Fruit fly (Drosophila melanogaster) whole organism, embryonic: ENCODE data around the gene Cpr78Cb.

Experiments used
- Bgb ChIP-seq: fragments of 200-800 bp; sonication (Bioruptor generic); IDR thresholded peaks from 2 replicates; pipeline ENCODE4 v1.3.6; 2022; ENCODE audit warnings: missing biosample characterization, missing genetic modification characterization; ENCODE audit not compliant: partially characterized antibody
- CG12769 ChIP-seq: fragments of 200-800 bp; sonication (Bioruptor generic); optimal IDR thresholded peaks from 2 replicates; lab custom pipeline; 2019; ENCODE audit warnings: missing biosample characterization, mild to moderate bottlenecking, missing genetic modification characterization, moderate library complexity
- CG13894 ChIP-seq: fragments of 200-800 bp; sonication (Bioruptor generic); optimal IDR thresholded peaks from 3 replicates; lab custom pipeline; 2018; ENCODE audit warnings: missing biosample characterization, mild to moderate bottlenecking, missing genetic modification characterization, moderate library complexity
- CG14014 ChIP-seq: fragments of 200-800 bp; sonication (Bioruptor generic); IDR thresholded peaks from 2 replicates; pipeline ENCODE4 v1.3.6; 2022; ENCODE audit warnings: missing biosample characterization, missing genetic modification characterization
- CG17186 ChIP-seq: fragments of 200-800 bp; sonication (Bioruptor generic); optimal IDR thresholded peaks from 3 replicates; lab custom pipeline; 2017; ENCODE audit warnings: missing biosample characterization, missing genetic modification reagents, missing genetic modification characterization
- CG1832 ChIP-seq: fragments of 200-800 bp; sonication (Bioruptor generic); optimal IDR thresholded peaks from 2 replicates; lab custom pipeline; 2017; ENCODE audit warnings: missing biosample characterization, mild to moderate bottlenecking, missing genetic modification characterization, inconsistent platforms
- CG2116 ChIP-seq: fragments of 200-800 bp; sonication (Bioruptor generic); optimal IDR thresholded peaks from 3 replicates; lab custom pipeline; 2018; ENCODE audit warnings: missing biosample characterization, mild to moderate bottlenecking, missing genetic modification characterization
- CG42726 ChIP-seq: fragments of 200-800 bp; sonication (Bioruptor generic); IDR thresholded peaks from 2 replicates; pipeline ENCODE4 v1.3.6; 2022; ENCODE audit warnings: missing biosample characterization, missing genetic modification characterization; ENCODE audit not compliant: partially characterized antibody
- CG4424 ChIP-seq: fragments of 200-800 bp; sonication (Bioruptor generic); optimal IDR thresholded peaks from 3 replicates; lab custom pipeline; 2016; ENCODE audit warnings: missing biosample characterization, missing genetic modification characterization
- CG4707 ChIP-seq: fragments of 200-800 bp; sonication (Bioruptor generic); optimal IDR thresholded peaks from 2 replicates; lab custom pipeline; 2018; ENCODE audit warnings: missing biosample characterization, mild to moderate bottlenecking, missing genetic modification characterization, moderate library complexity
- CG5245 ChIP-seq: fragments of 200-800 bp; sonication (Bioruptor generic); optimal IDR thresholded peaks from 3 replicates; lab custom pipeline; 2016; ENCODE audit warnings: missing biosample characterization, missing genetic modification characterization
- CG6689 ChIP-seq: fragments of 200-800 bp; sonication (Bioruptor generic); IDR thresholded peaks from 2 replicates; pipeline ENCODE4 v1.3.6; 2022; ENCODE audit warnings: missing biosample characterization, missing genetic modification characterization
- CG7786 ChIP-seq: fragments of 200-800 bp; sonication (Bioruptor generic); optimal IDR thresholded peaks from 2 replicates; lab custom pipeline; 2016; ENCODE audit warnings: missing biosample characterization, missing genetic modification characterization
- CG7987 ChIP-seq: fragments of 200-800 bp; sonication (Bioruptor generic); optimal IDR thresholded peaks from 2 replicates; lab custom pipeline; 2018; ENCODE audit warnings: missing biosample characterization, mild to moderate bottlenecking, missing genetic modification characterization, moderate library complexity
- CG8290 ChIP-seq, 3 experiments: fragments of 200-800 bp; sonication (Bioruptor generic); optimal IDR thresholded peaks; 2 replicates each; lab custom pipeline; 2016 to 2019; ENCODE audit warnings: missing biosample characterization in 3 of 3, missing genetic modification characterization in 3 of 3, mild to moderate bottlenecking in 2 of 3, moderate library complexity in 1 of 3
- CG8944 ChIP-seq: fragments of 200-800 bp; sonication (Bioruptor generic); optimal IDR thresholded peaks from 3 replicates; lab custom pipeline; 2016; ENCODE audit warnings: missing biosample characterization, missing genetic modification characterization
- CHES-1-like ChIP-seq: fragments of 200-800 bp; sonication (Bioruptor generic); optimal IDR thresholded peaks from 2 replicates; lab custom pipeline; 2016; ENCODE audit warnings: missing biosample characterization, missing genetic modification characterization
- D19A ChIP-seq: fragments of 200-800 bp; optimal IDR thresholded peaks from 3 replicates; lab custom pipeline; 2019; ENCODE audit warnings: missing biosample characterization, mild to moderate bottlenecking, missing genetic modification characterization, moderate library complexity
- Dp ChIP-seq: fragments of 200-800 bp; sonication (Bioruptor generic); optimal IDR thresholded peaks from 2 replicates; lab custom pipeline; 2018; ENCODE audit warnings: missing biosample characterization, mild to moderate bottlenecking, missing genetic modification characterization, moderate library complexity
- E2f1 ChIP-seq: fragments of 200-800 bp; sonication (Bioruptor generic); IDR thresholded peaks from 2 replicates; pipeline ENCODE4 v1.3.6; 2022; ENCODE audit warnings: missing biosample characterization, missing genetic modification characterization
- Ets97D ChIP-seq: fragments of 200-800 bp; sonication (Bioruptor generic); optimal IDR thresholded peaks from 3 replicates; lab custom pipeline; 2016; ENCODE audit warnings: missing biosample characterization, missing genetic modification characterization
- Gsc ChIP-seq: fragments of 200-800 bp; sonication (Bioruptor generic); IDR thresholded peaks from 2 replicates; pipeline ENCODE4 v1.3.6; 2022; ENCODE audit warnings: missing biosample characterization, missing genetic modification characterization
- HmgD ChIP-seq: fragments of 200-800 bp; sonication (Bioruptor generic); optimal IDR thresholded peaks from 3 replicates; lab custom pipeline; 2016; ENCODE audit warnings: missing biosample characterization, missing genetic modification characterization
- Hmr ChIP-seq: fragments of 200-800 bp; sonication (Bioruptor generic); optimal IDR thresholded peaks from 3 replicates; lab custom pipeline; 2017; ENCODE audit warnings: mild to moderate bottlenecking, missing biosample characterization, missing genetic modification reagents, missing genetic modification characterization
- Lhr ChIP-seq: fragments of 200-800 bp; sonication (Bioruptor generic); optimal IDR thresholded peaks from 3 replicates; lab custom pipeline; 2017; ENCODE audit warnings: mild to moderate bottlenecking, missing biosample characterization, missing genetic modification reagents, missing genetic modification characterization
- Ptx1 ChIP-seq: fragments of 200-800 bp; sonication (Bioruptor generic); IDR thresholded peaks from 2 replicates; pipeline ENCODE4 v1.3.6; 2022; ENCODE audit warnings: missing biosample characterization, missing genetic modification characterization
- Rfx ChIP-seq: fragments of 200-800 bp; sonication (Bioruptor generic); IDR thresholded peaks from 2 replicates; pipeline ENCODE4 v1.3.6; 2022; ENCODE audit warnings: missing biosample characterization, missing genetic modification characterization
- Taf1 ChIP-seq: fragments of 200-800 bp; sonication (Bioruptor generic); IDR thresholded peaks from 2 replicates; pipeline ENCODE4 v1.3.6; 2022; ENCODE audit warnings: missing biosample characterization, missing genetic modification characterization
- ab ChIP-seq: fragments of 200-800 bp; sonication (Bioruptor generic); optimal IDR thresholded peaks from 2 replicates; lab custom pipeline; 2016; ENCODE audit warnings: missing biosample characterization, missing genetic modification characterization
- ac ChIP-seq: fragments of 200-800 bp; sonication (Bioruptor generic); optimal IDR thresholded peaks from 3 replicates; lab custom pipeline; 2017; ENCODE audit warnings: missing biosample characterization, mild to moderate bottlenecking, missing genetic modification characterization
- aop ChIP-seq: fragments of 200-800 bp; sonication (Bioruptor generic); IDR thresholded peaks from 2 replicates; pipeline ENCODE4 v1.3.6; 2022; ENCODE audit warnings: missing biosample characterization, missing genetic modification characterization
- az2 ChIP-seq: fragments of 200-800 bp; sonication (Bioruptor generic); optimal IDR thresholded peaks from 3 replicates; lab custom pipeline; 2016; ENCODE audit warnings: missing biosample characterization, missing genetic modification characterization
- bab2 ChIP-seq: fragments of 200-800 bp; sonication (Bioruptor generic); optimal IDR thresholded peaks from 2 replicates; lab custom pipeline; 2016; ENCODE audit warnings: missing biosample characterization, missing genetic modification characterization
- bbx ChIP-seq: fragments of 200-800 bp; sonication (Bioruptor generic); IDR thresholded peaks from 2 replicates; pipeline ENCODE4 v1.3.6; 2022; ENCODE audit warnings: missing biosample characterization, missing genetic modification characterization; ENCODE audit not compliant: partially characterized antibody
- crp ChIP-seq, 2 experiments: fragments of 200-800 bp; sonication (Bioruptor generic); optimal IDR thresholded peaks; 2 replicates in 1 of 2; 3 replicates in 1 of 2; lab custom pipeline; 2017; ENCODE audit warnings: missing biosample characterization in 2 of 2, missing genetic modification characterization in 2 of 2, mild to moderate bottlenecking in 1 of 2, moderate library complexity in 1 of 2
- gsb ChIP-seq: fragments of 200-800 bp; sonication (Bioruptor generic); IDR thresholded peaks from 2 replicates; pipeline ENCODE4 v1.3.6; 2022; ENCODE audit warnings: missing biosample characterization, missing genetic modification characterization
- her ChIP-seq: fragments of 200-800 bp; sonication (Bioruptor generic); optimal IDR thresholded peaks from 2 replicates; lab custom pipeline; 2016; ENCODE audit warnings: missing biosample characterization, missing genetic modification characterization
- hkb ChIP-seq, 2 experiments: fragments of 200-800 bp in 1 of 2; fragments of >200 bp in 1 of 2; sonication (Bioruptor generic) in 1 of 2; IDR thresholded peaks in 1 of 2; optimal IDR thresholded peaks in 1 of 2; 2 replicates each; pipeline versions ENCODE4 v1.3.6 to Lab custom; 2017 to 2022; ENCODE audit warnings: missing biosample characterization in 1 of 2, missing genetic modification characterization in 1 of 2
- hth ChIP-seq: fragments of >200 bp; optimal IDR thresholded peaks from 2 replicates; lab custom pipeline; 2017; ENCODE audit warnings: inconsistent platforms
- knrl ChIP-seq: fragments of 200-800 bp; sonication (Bioruptor generic); IDR thresholded peaks from 3 replicates; pipeline ENCODE4 v1.3.6; 2022; ENCODE audit warnings: missing biosample characterization, missing genetic modification characterization; ENCODE audit not compliant: partially characterized antibody
- pum ChIP-seq: fragments of 200-800 bp; sonication (Bioruptor generic); optimal IDR thresholded peaks from 2 replicates; lab custom pipeline; 2016; ENCODE audit warnings: missing biosample characterization, missing genetic modification characterization
- ro ChIP-seq: fragments of 200-800 bp; sonication (Bioruptor generic); IDR thresholded peaks from 2 replicates; pipeline ENCODE4 v1.3.6; 2022; ENCODE audit warnings: missing biosample characterization, missing genetic modification characterization
- run ChIP-seq: fragments of 200-800 bp; sonication (Bioruptor generic); optimal IDR thresholded peaks from 3 replicates; lab custom pipeline; 2018; ENCODE audit warnings: missing biosample characterization, mild to moderate bottlenecking, missing genetic modification characterization
- sima ChIP-seq: fragments of 200-800 bp; sonication (Bioruptor generic); optimal IDR thresholded peaks from 2 replicates; lab custom pipeline; 2016; ENCODE audit warnings: missing biosample characterization, missing genetic modification characterization
- stwl ChIP-seq: fragments of 200-800 bp; sonication (Bioruptor generic); optimal IDR thresholded peaks from 3 replicates; lab custom pipeline; 2018; ENCODE audit warnings: missing biosample characterization, mild to moderate bottlenecking, missing genetic modification characterization, moderate library complexity
- twi ChIP-seq: fragments of 200-800 bp; optimal IDR thresholded peaks from 2 replicates; lab custom pipeline; 2019; ENCODE audit warnings: missing biosample characterization, mild to moderate bottlenecking, missing genetic modification characterization, moderate library complexity
- vnd ChIP-seq: fragments of 200-800 bp; sonication (Bioruptor generic); IDR thresholded peaks from 3 replicates; pipeline ENCODE4 v1.3.6; 2022; ENCODE audit warnings: missing biosample characterization, missing genetic modification characterization; ENCODE audit not compliant: partially characterized antibody
- zf30C ChIP-seq: fragments of 200-800 bp; sonication (Bioruptor generic); optimal IDR thresholded peaks from 3 replicates; lab custom pipeline; 2018; ENCODE audit warnings: missing biosample characterization, mild to moderate bottlenecking, missing genetic modification characterization

Cpr78Cb gene

DNA sequence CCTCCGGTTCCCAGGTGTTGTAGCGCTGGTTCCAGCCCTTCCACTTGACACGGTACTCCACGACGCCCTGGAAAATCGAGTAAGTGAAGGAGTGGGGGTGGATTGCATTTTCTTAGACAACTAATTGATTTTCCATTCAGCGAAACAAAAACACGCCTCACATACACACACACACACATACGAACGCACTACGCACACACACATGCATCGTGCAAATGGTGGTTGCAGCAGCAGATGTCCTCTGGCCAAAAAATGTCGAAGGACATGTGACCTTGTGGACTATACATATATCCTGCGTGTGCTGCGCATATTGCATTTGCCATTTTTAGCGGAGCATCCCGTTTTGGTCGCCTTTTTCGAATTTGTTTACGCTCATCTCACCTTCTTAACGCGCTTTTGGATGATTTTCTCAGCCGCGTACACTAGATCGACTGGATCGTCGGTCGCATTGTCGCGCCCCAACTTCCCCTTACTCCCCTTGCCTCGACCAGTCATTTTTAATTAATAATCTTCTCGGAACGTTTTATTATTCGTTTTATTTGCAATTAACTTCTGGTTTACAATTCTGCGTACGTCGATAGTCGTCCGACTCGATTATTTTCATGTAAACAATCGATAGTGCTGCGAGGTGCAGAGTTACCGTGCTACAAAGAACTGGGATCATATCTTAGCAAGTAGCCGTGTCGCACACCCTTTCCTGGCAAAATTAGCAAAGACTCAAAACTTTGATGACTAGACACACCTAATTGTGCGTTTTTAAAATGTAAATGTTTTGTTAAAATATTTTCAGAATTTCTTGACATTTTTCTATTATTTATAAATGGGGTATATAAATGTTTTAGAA, 23.3 kb downstream of the Cpr78Cb start, which contains the start of gene Pc (continued):
- TF ChIP-seq crp (GFP tag; optimal IDR thresholded peaks at IDR 0.05; lab: Kevin White, UChicago) (no peak), stwl (tag; lab: Kevin White, UChicago) (peak; percentile 89), CG6689 (GFP tag; lab: Robert Waterston, UW) (no peak), CG42726 (peak; percentile 95), vnd (GFP tag; lab: Robert Waterston, UW) (peak; percentile 84), twi (peak; percentile 61), hkb (optimal IDR thresholded peaks at IDR 0.05; lab: Kevin White, UChicago) (no peak), hkb (GFP tag; IDR thresholded peaks at IDR 0.05; lab: Robert Waterston, UW) (no peak), ab (GFP tag; lab: Kevin White, UChicago) (no peak), Ets97D (peak; percentile 88), CG4424 (no peak), CG13894 (tag; lab: Kevin White, UChicago) (peak; percentile 55), her (GFP tag; lab: Kevin White, UChicago) (peak; percentile 12), az2 (GFP tag; lab: Kevin White, UChicago) (no peak), Taf1 (GFP tag; lab: Robert Waterston, UW) (no peak), E2f1 (no peak), CG8290 (GFP tag; optimal IDR thresholded peaks at IDR 0.05; lab: Kevin White, UChicago) (peak; percentile 13), CG8290 (tag; optimal IDR thresholded peaks at IDR 0.05; lab: Kevin White, UChicago) (peak in 1 of 2 experiments; percentile 78), aop (GFP tag; lab: Robert Waterston, UW) (no peak), Dp (GFP tag; lab: Kevin White, UChicago) (peak; percentile 66), CG12769 (tag; lab: Kevin White, UChicago) (peak; percentile 35), HmgD (GFP tag; lab: Kevin White, UChicago) (peak; percentile 83), CG7987 (no peak), CG7786 (peak; percentile 5), Gsc (GFP tag; lab: Robert Waterston, UW) (no peak), Rfx (peak; percentile 43), CHES-1-like (peak; percentile 66), Ptx1 (no peak), ac (GFP tag; lab: Kevin White, UChicago) (no peak), pum (GFP tag; lab: Kevin White, UChicago) (no peak), run (tag; lab: Kevin White, UChicago) (no peak), CG17186 (GFP tag; lab: Kevin White, UChicago) (peak; percentile 57), CG14014 (GFP tag; lab: Robert Waterston, UW) (no peak), bab2 (GFP tag; lab: Kevin White, UChicago) (no peak), sima (GFP tag; lab: Kevin White, UChicago) (peak; percentile 34), bbx (GFP tag; lab: Robert Waterston, UW) (peak; percentile 88), gsb (GFP tag; lab: Robert Waterston, UW) (no peak), Bgb (GFP tag; lab: Robert Waterston, UW) (peak; percentile 93), D19A (tag; lab: Kevin White, UChicago) (peak; percentile 18), ro (GFP tag; lab: Robert Waterston, UW) (no peak), CG1832 (GFP tag; lab: Kevin White, UChicago) (no peak), hth (no peak), CG8944 (no peak), Hmr (GFP tag; lab: Kevin White, UChicago) (peak; percentile 57), zf30C (GFP tag; lab: Kevin White, UChicago) (peak; percentile 4), CG4707 (GFP tag; lab: Kevin White, UChicago) (no peak), Lhr (GFP tag; lab: Kevin White, UChicago) (peak; percentile 91), CG2116 (peak; percentile 90), knrl (GFP tag; lab: Robert Waterston, UW) (peak; percentile 89), CG5245 (no peak)
